Fruit fly (Drosophila melanogaster): ENCODE measurements around the gene shd.

dm6 chr3L:14583803-14584202 is 30.5 kb upstream of the shd start:
- no peak for TF ChIP-seq fd96Ca (GFP tag; IDR thresholded peaks at IDR 0.05)
- no peak for TF ChIP-seq CG13204 (GFP tag; optimal IDR thresholded peaks at IDR 0.05)
- TF ChIP-seq CG14655 (GFP tag; optimal IDR thresholded peaks at IDR 0.05): no peak
- no peak for TF ChIP-seq CG32121 (GFP tag; IDR thresholded peaks at IDR 0.05)
- no peak for TF ChIP-seq CG10348 (GFP tag; IDR thresholded peaks at IDR 0.05)
- TF ChIP-seq EcR (GFP tag; optimal IDR thresholded peaks at IDR 0.05): no peak
- no peak for TF ChIP-seq Ets98B (GFP tag; IDR thresholded peaks at IDR 0.05)
- no peak for TF ChIP-seq CG15710 (tag; optimal IDR thresholded peaks at IDR 0.05)
- no peak for TF ChIP-seq rn (GFP tag; IDR thresholded peaks at IDR 0.05)
- no peak for TF ChIP-seq CG4496 (GFP tag; IDR thresholded peaks at IDR 0.05)
- no peak for TF ChIP-seq CG8301 (tag; optimal IDR thresholded peaks at IDR 0.05)
- no peak for TF ChIP-seq CG34367 (tag; optimal IDR thresholded peaks at IDR 0.05)
